Worm (Caenorhabditis elegans) whole organism, L2 larva: ENCODE measurements around the gene sri-67.

Source experiments
- aly-2 ChIP-seq: fragments of 150-350 bp; optimal IDR thresholded peaks from 2 replicates; lab custom pipeline; 2014; ENCODE audit warnings: missing biosample characterization, missing genetic modification characterization
- ama-1 ChIP-seq: fragments of 150-350 bp; optimal IDR thresholded peaks from 2 replicates; lab custom pipeline; 2018; ENCODE audit warnings: inconsistent platforms
- blmp-1 ChIP-seq: sonication (generic microtip); optimal IDR thresholded peaks from 2 replicates; lab custom pipeline; 2017; ENCODE audit warnings: missing genetic modification characterization, mild to moderate bottlenecking, missing compliant biosample characterization, antibody characterized with exemption, moderate library complexity; ENCODE audit not compliant: insufficient read depth
- elt-1 ChIP-seq: fragments of 150-350 bp; optimal IDR thresholded peaks from 2 replicates; lab custom pipeline; 2014; ENCODE audit warnings: missing biosample characterization, missing genetic modification characterization
- elt-3 ChIP-seq: sonication (generic microtip); optimal IDR thresholded peaks from 2 replicates; lab custom pipeline; 2017; ENCODE audit warnings: missing biosample characterization, missing genetic modification characterization
- nhr-12 ChIP-seq: fragments of 150-350 bp; optimal IDR thresholded peaks from 2 replicates; lab custom pipeline; 2014; ENCODE audit warnings: missing biosample characterization, missing genetic modification characterization
- nhr-23 ChIP-seq: fragments of 150-350 bp; optimal IDR thresholded peaks from 2 replicates; lab custom pipeline; 2014; ENCODE audit warnings: missing biosample characterization, missing genetic modification reagents, missing genetic modification characterization
- nhr-77 ChIP-seq: fragments of 150-350 bp; optimal IDR thresholded peaks from 2 replicates; lab custom pipeline; 2014; ENCODE audit warnings: missing biosample characterization, missing genetic modification characterization
- sem-4 ChIP-seq: fragments of 150-350 bp; optimal IDR thresholded peaks from 2 replicates; lab custom pipeline; 2014; ENCODE audit warnings: missing biosample characterization, missing genetic modification reagents, missing genetic modification characterization
- sma-9 ChIP-seq, 2 experiments: fragments of 150-350 bp in 1 of 2; sonication (generic microtip) in 1 of 2; optimal IDR thresholded peaks; 2 replicates each; lab custom pipeline; 2014 to 2016; ENCODE audit warnings: missing genetic modification characterization in 2 of 2, mild to moderate bottlenecking in 1 of 2, missing biosample characterization in 1 of 2, missing compliant biosample characterization in 1 of 2, missing genetic modification reagents in 1 of 2, moderate library complexity in 1 of 2
- unc-62 ChIP-seq: fragments of 150-350 bp; optimal IDR thresholded peaks from 2 replicates; lab custom pipeline; 2014; ENCODE audit warnings: missing biosample characterization, missing genetic modification reagents, missing genetic modification characterization
- zag-1 ChIP-seq: fragments of 150-350 bp; optimal IDR thresholded peaks from 2 replicates; lab custom pipeline; 2014; ENCODE audit warnings: missing biosample characterization, missing genetic modification characterization
- ztf-11 ChIP-seq: sonication (generic microtip); optimal IDR thresholded peaks from 2 replicates; lab custom pipeline; 2017; ENCODE audit warnings: missing biosample characterization, missing genetic modification characterization

ce11 chrV:19986213-19986612, 1.6 kb upstream of the sri-67 start, which contains the start of gene clec-260:
- TF ChIP-seq zag-1 (tag; lab: Kevin White, UChicago) (no peak), nhr-77 (tag; lab: Kevin White, UChicago) (no peak), nhr-12 (no peak), sma-9 (GFP tag; optimal IDR thresholded peaks at IDR 0.05; lab: Kevin White, UChicago) (no peak), sma-9 (tag; optimal IDR thresholded peaks at IDR 0.05; lab: Kevin White, UChicago) (no peak), blmp-1 (no peak), elt-3 (tag; lab: Kevin White, UChicago) (no peak), elt-1 (tag; lab: Kevin White, UChicago) (no peak), nhr-23 (tag; lab: Kevin White, UChicago) (no peak), sem-4 (no peak), ztf-11 (tag; lab: Kevin White, UChicago) (no peak), aly-2 (no peak), ama-1 (lab: Kevin White, UChicago) (no peak), unc-62 (GFP tag; lab: Kevin White, UChicago) (no peak)
